Worm (Caenorhabditis elegans): ENCODE data around the gene F09B12.3.

ce11 chrX:15126736-15127135, 29.0 kb upstream of the F09B12.3 start:
- TF ChIP-seq ama-1 (optimal IDR thresholded peaks at IDR 0.05) (no peak), ama-1 (GFP tag; optimal IDR thresholded peaks at IDR 0.05) (no peak), ceh-91 (GFP tag; IDR thresholded peaks at IDR 0.05) (no peak), snpc-4 (GFP tag; optimal IDR thresholded peaks at IDR 0.05) (no peak), snpc-4 (tag; optimal IDR thresholded peaks at IDR 0.05) (no peak), him-1 (tag; optimal IDR thresholded peaks at IDR 0.05) (no peak), ZK185.1 (tag; optimal IDR thresholded peaks at IDR 0.05; ENCODE audit: poor library complexity, severe bottlenecking) (no peak), F22D6.2 (tag; optimal IDR thresholded peaks at IDR 0.05) (no peak), lin-35 (GFP tag; optimal IDR thresholded peaks at IDR 0.05) (no peak), Y53F4B.3 (GFP tag; IDR thresholded peaks at IDR 0.05) (no peak), rcor-1 (GFP tag; IDR thresholded peaks at IDR 0.05) (no peak), D2030.7 (GFP tag; IDR thresholded peaks at IDR 0.05) (no peak), nfya-1 (tag; optimal IDR thresholded peaks at IDR 0.05; ENCODE audit: borderline replicate concordance, insufficient read depth) (no peak), Y53G8AR.9 (GFP tag; conservative IDR thresholded peaks at IDR 0.05) (no peak), attf-6 (GFP tag; IDR thresholded peaks at IDR 0.05) (no peak), lin-54 (GFP tag; optimal IDR thresholded peaks at IDR 0.05) (no peak)
